Fruit fly (Drosophila melanogaster) whole organism, embryonic: ENCODE results near the gene CG2931.

Experiments used
- B-H2 ChIP-seq: fragments of 200-800 bp; sonication (Bioruptor generic); optimal IDR thresholded peaks from 2 replicates; lab custom pipeline; 2018; ENCODE audit warnings: missing biosample characterization, mild to moderate bottlenecking, missing genetic modification characterization
- Bgb ChIP-seq: fragments of 200-800 bp; sonication (Bioruptor generic); IDR thresholded peaks from 2 replicates; pipeline ENCODE4 v1.3.6; 2022; ENCODE audit warnings: missing biosample characterization, missing genetic modification characterization; ENCODE audit not compliant: partially characterized antibody
- CG10147 ChIP-seq: fragments of 200-800 bp; sonication (Bioruptor generic); optimal IDR thresholded peaks from 2 replicates; lab custom pipeline; 2019; ENCODE audit warnings: missing biosample characterization, mild to moderate bottlenecking, missing genetic modification characterization, moderate library complexity
- CG10209 ChIP-seq: fragments of 200-800 bp; sonication (Bioruptor generic); optimal IDR thresholded peaks from 3 replicates; lab custom pipeline; 2017; ENCODE audit warnings: missing biosample characterization, mild to moderate bottlenecking, missing genetic modification characterization, missing genetic modification reagents
- CG10565 ChIP-seq: fragments of 200-800 bp; sonication (Bioruptor generic); optimal IDR thresholded peaks from 3 replicates; lab custom pipeline; 2016; ENCODE audit warnings: missing biosample characterization, mild to moderate bottlenecking, missing genetic modification characterization
- CG10654 ChIP-seq: fragments of 200-800 bp; sonication (Bioruptor generic); optimal IDR thresholded peaks from 2 replicates; lab custom pipeline; 2016; ENCODE audit warnings: missing biosample characterization, missing genetic modification characterization
- CG11696 ChIP-seq: fragments of 200-800 bp; sonication (Bioruptor generic); IDR thresholded peaks from 2 replicates; pipeline ENCODE4 v1.3.6; 2022; ENCODE audit warnings: missing biosample characterization, missing genetic modification characterization
- CG12219 ChIP-seq: fragments of 200-800 bp; sonication (Bioruptor generic); optimal IDR thresholded peaks from 3 replicates; lab custom pipeline; 2018; ENCODE audit warnings: missing biosample characterization, mild to moderate bottlenecking, missing genetic modification characterization
- CG14667 ChIP-seq: fragments of 200-800 bp; sonication (Bioruptor generic); IDR thresholded peaks from 2 replicates; pipeline ENCODE4 v1.3.6; 2022; ENCODE audit warnings: missing biosample characterization, missing genetic modification characterization
- CG16863 ChIP-seq: fragments of 200-800 bp; sonication (Bioruptor generic); optimal IDR thresholded peaks from 3 replicates; lab custom pipeline; 2016; ENCODE audit warnings: missing biosample characterization, missing genetic modification characterization
- CG17359 ChIP-seq: fragments of 200-800 bp; sonication (Bioruptor generic); optimal IDR thresholded peaks from 3 replicates; lab custom pipeline; 2018; ENCODE audit warnings: missing biosample characterization, mild to moderate bottlenecking, missing genetic modification characterization, moderate library complexity
- CG17385 ChIP-seq: fragments of 200-800 bp; sonication (Bioruptor generic); optimal IDR thresholded peaks from 3 replicates; lab custom pipeline; 2018; ENCODE audit warnings: missing biosample characterization, mild to moderate bottlenecking, missing genetic modification characterization
- CG2129 ChIP-seq: fragments of 200-800 bp; sonication (Bioruptor generic); IDR thresholded peaks from 2 replicates; pipeline ENCODE4 v1.3.6; 2022; ENCODE audit warnings: missing biosample characterization, missing genetic modification characterization; ENCODE audit not compliant: partially characterized antibody
- CG2678 ChIP-seq: fragments of 200-800 bp; sonication (Bioruptor generic); optimal IDR thresholded peaks from 3 replicates; lab custom pipeline; 2019; ENCODE audit warnings: missing biosample characterization, mild to moderate bottlenecking, missing genetic modification characterization, moderate library complexity
- CG2712 ChIP-seq: fragments of 200-800 bp; optimal IDR thresholded peaks from 3 replicates; lab custom pipeline; 2019; ENCODE audit warnings: missing biosample characterization, mild to moderate bottlenecking, missing genetic modification characterization, moderate library complexity
- CG30431 ChIP-seq: fragments of 200-800 bp; sonication (Bioruptor generic); optimal IDR thresholded peaks from 2 replicates; lab custom pipeline; 2017; ENCODE audit warnings: missing biosample characterization, missing genetic modification characterization
- CG33557 ChIP-seq: fragments of 200-800 bp; sonication (Bioruptor generic); optimal IDR thresholded peaks from 2 replicates; lab custom pipeline; 2019; ENCODE audit warnings: missing biosample characterization, mild to moderate bottlenecking, missing genetic modification characterization, moderate library complexity
- CG42726 ChIP-seq: fragments of 200-800 bp; sonication (Bioruptor generic); IDR thresholded peaks from 2 replicates; pipeline ENCODE4 v1.3.6; 2022; ENCODE audit warnings: missing biosample characterization, missing genetic modification characterization; ENCODE audit not compliant: partially characterized antibody
- CG4730 ChIP-seq: fragments of 200-800 bp; sonication (Bioruptor generic); IDR thresholded peaks from 2 replicates; pipeline ENCODE4 v1.3.6; 2022; ENCODE audit warnings: missing biosample characterization, missing genetic modification characterization
- CG5953 ChIP-seq: fragments of 200-800 bp; sonication (Bioruptor generic); IDR thresholded peaks from 2 replicates; pipeline ENCODE4 v1.3.6; 2022; ENCODE audit warnings: missing biosample characterization, missing genetic modification characterization
- CG7987 ChIP-seq: fragments of 200-800 bp; sonication (Bioruptor generic); optimal IDR thresholded peaks from 2 replicates; lab custom pipeline; 2018; ENCODE audit warnings: missing biosample characterization, mild to moderate bottlenecking, missing genetic modification characterization, moderate library complexity
- CrebB ChIP-seq: fragments of 200-800 bp; sonication (Bioruptor generic); optimal IDR thresholded peaks from 3 replicates; lab custom pipeline; 2018; ENCODE audit warnings: missing biosample characterization, mild to moderate bottlenecking, missing genetic modification characterization
- D ChIP-seq, 2 experiments: fragments of 200-800 bp in 1 of 2; fragments of >200 bp in 1 of 2; sonication (Bioruptor generic) in 1 of 2; optimal IDR thresholded peaks; 2 replicates in 1 of 2; 3 replicates in 1 of 2; lab custom pipeline; 2017; ENCODE audit warnings: mild to moderate bottlenecking in 1 of 2, missing biosample characterization in 1 of 2, missing genetic modification characterization in 1 of 2, missing genetic modification reagents in 1 of 2
- Doc3 ChIP-seq: fragments of 200-800 bp; sonication (Bioruptor generic); IDR thresholded peaks from 3 replicates; pipeline ENCODE4 v1.3.6; 2022; ENCODE audit warnings: missing biosample characterization, missing genetic modification characterization; ENCODE audit not compliant: partially characterized antibody
- Fer3 ChIP-seq: fragments of 200-800 bp; sonication (Bioruptor generic); optimal IDR thresholded peaks from 2 replicates; lab custom pipeline; 2018; ENCODE audit warnings: missing biosample characterization, mild to moderate bottlenecking, missing genetic modification characterization, moderate library complexity
- Gsc ChIP-seq: fragments of 200-800 bp; sonication (Bioruptor generic); IDR thresholded peaks from 2 replicates; pipeline ENCODE4 v1.3.6; 2022; ENCODE audit warnings: missing biosample characterization, missing genetic modification characterization
- Hand ChIP-seq: fragments of 200-800 bp; sonication (Bioruptor generic); optimal IDR thresholded peaks from 2 replicates; lab custom pipeline; 2017; ENCODE audit warnings: mild to moderate bottlenecking, missing biosample characterization, missing genetic modification reagents, missing genetic modification characterization
- Hr39 ChIP-seq: fragments of >200 bp; optimal IDR thresholded peaks from 2 replicates; lab custom pipeline; 2017
- MBD-R2 ChIP-seq: fragments of 200-800 bp; sonication (Bioruptor generic); IDR thresholded peaks from 2 replicates; pipeline ENCODE4 v1.3.6; 2022; ENCODE audit warnings: missing biosample characterization, missing genetic modification characterization
- Neu2 ChIP-seq: fragments of 200-800 bp; sonication (Bioruptor generic); optimal IDR thresholded peaks from 3 replicates; lab custom pipeline; 2016; ENCODE audit warnings: missing biosample characterization, missing genetic modification characterization, borderline replicate concordance
- Nf-YC ChIP-seq: fragments of 200-800 bp; optimal IDR thresholded peaks from 3 replicates; lab custom pipeline; 2019; ENCODE audit warnings: missing biosample characterization, mild to moderate bottlenecking, missing genetic modification characterization, moderate library complexity
- Ptx1 ChIP-seq: fragments of 200-800 bp; sonication (Bioruptor generic); IDR thresholded peaks from 2 replicates; pipeline ENCODE4 v1.3.6; 2022; ENCODE audit warnings: missing biosample characterization, missing genetic modification characterization
- Sox100B ChIP-seq: fragments of 200-800 bp; sonication (Bioruptor generic); optimal IDR thresholded peaks from 3 replicates; lab custom pipeline; 2018; ENCODE audit warnings: missing biosample characterization, mild to moderate bottlenecking, missing genetic modification characterization
- Tbp ChIP-seq: fragments of >200 bp; optimal IDR thresholded peaks from 2 replicates; lab custom pipeline; 2018; ENCODE audit warnings: missing biosample characterization, missing genetic modification characterization
- Usf ChIP-seq: fragments of 200-800 bp; sonication (Bioruptor generic); optimal IDR thresholded peaks from 2 replicates; lab custom pipeline; 2017; ENCODE audit warnings: missing genotype, missing biosample characterization, missing genetic modification characterization
- cg ChIP-seq: fragments of 200-800 bp; sonication (Bioruptor generic); optimal IDR thresholded peaks from 3 replicates; lab custom pipeline; 2019; ENCODE audit warnings: missing biosample characterization, mild to moderate bottlenecking, missing genetic modification characterization, moderate library complexity
- danr ChIP-seq: fragments of 200-800 bp; sonication (Bioruptor generic); IDR thresholded peaks from 2 replicates; pipeline ENCODE4 v1.3.6; 2022; ENCODE audit warnings: missing biosample characterization, missing genetic modification characterization
- ems ChIP-seq: fragments of 200-800 bp; sonication (Bioruptor generic); optimal IDR thresholded peaks from 3 replicates; lab custom pipeline; 2016; ENCODE audit warnings: missing biosample characterization, missing genetic modification characterization
- eve ChIP-seq, 2 experiments: fragments of >200 bp; optimal IDR thresholded peaks; 2 replicates each; lab custom pipeline; 2017; ENCODE audit warnings: missing biosample characterization in 2 of 2, missing genetic modification characterization in 2 of 2
- gfzf ChIP-seq: fragments of 200-800 bp; sonication (Bioruptor generic); optimal IDR thresholded peaks from 2 replicates; lab custom pipeline; 2016; ENCODE audit warnings: missing biosample characterization, mild to moderate bottlenecking, missing genetic modification characterization, moderate library complexity
- jing ChIP-seq: fragments of 200-800 bp; sonication (Bioruptor generic); optimal IDR thresholded peaks from 2 replicates; lab custom pipeline; 2018; ENCODE audit warnings: missing biosample characterization, mild to moderate bottlenecking, missing genetic modification characterization
- lmd ChIP-seq: fragments of 200-800 bp; sonication (Bioruptor generic); IDR thresholded peaks from 2 replicates; pipeline ENCODE4 v1.3.6; 2022; ENCODE audit warnings: missing biosample characterization, missing genetic modification characterization
- lola ChIP-seq, 3 experiments: fragments of >200 bp in 2 of 3; fragments of 200-800 bp in 1 of 3; sonication (Bioruptor generic) in 1 of 3; optimal IDR thresholded peaks; 2 replicates each; lab custom pipeline; 2017 to 2019; ENCODE audit warnings: missing biosample characterization in 3 of 3, missing genetic modification characterization in 3 of 3, mild to moderate bottlenecking in 1 of 3, moderate library complexity in 1 of 3
- mld ChIP-seq: fragments of 200-800 bp; sonication (Bioruptor generic); IDR thresholded peaks from 3 replicates; pipeline ENCODE4 v1.3.6; 2022; ENCODE audit warnings: missing biosample characterization, missing genetic modification characterization; ENCODE audit not compliant: partially characterized antibody
- nmo ChIP-seq: fragments of 200-800 bp; sonication (Bioruptor generic); optimal IDR thresholded peaks from 2 replicates; lab custom pipeline; 2018; ENCODE audit warnings: missing biosample characterization, mild to moderate bottlenecking, missing genetic modification characterization, moderate library complexity
- p53 ChIP-seq: fragments of 200-800 bp; sonication (Bioruptor generic); optimal IDR thresholded peaks from 2 replicates; lab custom pipeline; 2016; ENCODE audit warnings: missing biosample characterization, missing genetic modification characterization
- pnt ChIP-seq: fragments of 200-800 bp; sonication (Bioruptor generic); optimal IDR thresholded peaks from 3 replicates; lab custom pipeline; 2016; ENCODE audit warnings: missing biosample characterization, missing genetic modification characterization
- ro ChIP-seq: fragments of 200-800 bp; sonication (Bioruptor generic); IDR thresholded peaks from 2 replicates; pipeline ENCODE4 v1.3.6; 2022; ENCODE audit warnings: missing biosample characterization, missing genetic modification characterization
- slbo ChIP-seq: fragments of 200-800 bp; sonication (Bioruptor generic); IDR thresholded peaks from 2 replicates; pipeline ENCODE4 v1.3.6; 2022; ENCODE audit warnings: missing biosample characterization, missing genetic modification characterization
- trem ChIP-seq: fragments of 200-800 bp; optimal IDR thresholded peaks from 3 replicates; lab custom pipeline; 2019; ENCODE audit warnings: missing biosample characterization, mild to moderate bottlenecking, missing genetic modification characterization, moderate library complexity
- vvl ChIP-seq: fragments of 200-800 bp; sonication (Bioruptor generic); IDR thresholded peaks from 2 replicates; pipeline ENCODE4 v1.3.6; 2022; ENCODE audit warnings: missing biosample characterization, missing genetic modification characterization

The CG2931 gene

DNA sequence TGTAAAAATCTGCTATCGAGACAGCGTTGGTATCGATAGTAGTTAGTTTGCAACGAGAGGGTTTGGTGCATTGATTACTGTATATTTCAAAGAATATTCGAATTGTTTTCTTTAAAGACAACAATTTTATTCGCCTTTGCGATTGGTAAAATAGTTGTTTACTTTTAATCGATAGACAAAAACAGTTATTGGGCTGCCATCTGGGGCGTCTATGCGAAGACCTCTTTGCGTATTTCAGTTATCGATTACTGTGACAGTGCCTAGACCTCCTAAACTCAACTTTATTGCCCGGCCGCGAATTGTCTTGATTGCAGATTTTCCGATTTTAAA, 44.7 kb upstream of the CG2931 start, which contains the start of gene Atu (continued):
- no peak for TF ChIP-seq CG4730 (GFP tag; lab: Robert Waterston, UW)
- TF ChIP-seq p53 (GFP tag; lab: Kevin White, UChicago) = no peak
- no peak for TF ChIP-seq CG30431 (GFP tag; lab: Kevin White, UChicago)
- TF ChIP-seq CG17385 (GFP tag; lab: Kevin White, UChicago) = no peak
- no peak for TF ChIP-seq CrebB (tag; lab: Kevin White, UChicago)
- TF ChIP-seq ems (GFP tag; lab: Kevin White, UChicago) = no peak
- TF ChIP-seq Fer3 (tag; lab: Kevin White, UChicago) = peak; percentile 29
- no peak for TF ChIP-seq CG5953 (GFP tag; lab: Robert Waterston, UW)
- TF ChIP-seq eve (GFP tag; optimal IDR thresholded peaks at IDR 0.05; lab: Kevin White, UChicago) = no peak
- TF ChIP-seq CG42726 (GFP tag; lab: Robert Waterston, UW) = no peak
- no peak for TF ChIP-seq CG14667 (GFP tag; lab: Robert Waterston, UW)
- peak; percentile 87 for TF ChIP-seq Bgb (GFP tag; lab: Robert Waterston, UW)
- TF ChIP-seq trem (tag; lab: Kevin White, UChicago) = peak; percentile 94
- TF ChIP-seq CG2678 (tag; lab: Kevin White, UChicago) = peak; percentile 38
- TF ChIP-seq jing (GFP tag; lab: Kevin White, UChicago) = no peak
- peak; percentile 87 for TF ChIP-seq cg
- TF ChIP-seq pnt (GFP tag; lab: Kevin White, UChicago) = no peak
- no peak for TF ChIP-seq CG10565 (GFP tag; lab: Kevin White, UChicago)
- no peak for TF ChIP-seq CG7987 (GFP tag; lab: Kevin White, UChicago)
- TF ChIP-seq CG10654 (GFP tag; lab: Kevin White, UChicago) = no peak
- TF ChIP-seq Usf (GFP tag; lab: Kevin White, UChicago) = no peak
- TF ChIP-seq CG10147 (GFP tag; lab: Kevin White, UChicago) = peak; percentile 38
- TF ChIP-seq D (optimal IDR thresholded peaks at IDR 0.05; lab: Kevin White, UChicago) = no peak
- no peak for TF ChIP-seq D (GFP tag; optimal IDR thresholded peaks at IDR 0.05; lab: Kevin White, UChicago)
- TF ChIP-seq slbo (GFP tag; lab: Robert Waterston, UW) = peak; percentile 49; the same call in 1 of the 2 replicates
- peak; percentile 42; the same call in 1 of the 3 replicates for TF ChIP-seq mld (GFP tag; lab: Robert Waterston, UW)
- TF ChIP-seq CG10209 (GFP tag; lab: Kevin White, UChicago) = no peak
- TF ChIP-seq Hr39 (lab: Kevin White, UChicago) = no peak
- peak; percentile 49 for TF ChIP-seq CG2712
- TF ChIP-seq CG12219 (GFP tag; lab: Kevin White, UChicago) = no peak
- TF ChIP-seq CG2129 (GFP tag; lab: Robert Waterston, UW) = peak; percentile 89
- no peak for TF ChIP-seq CG33557 (GFP tag; lab: Kevin White, UChicago)
- TF ChIP-seq CG17359 = peak; percentile 24
- no peak for TF ChIP-seq vvl (GFP tag; lab: Robert Waterston, UW)
- no peak for TF ChIP-seq danr (GFP tag; lab: Robert Waterston, UW)
- peak; percentile 76 for TF ChIP-seq nmo (GFP tag; lab: Kevin White, UChicago)
- TF ChIP-seq CG16863 = no peak
- TF ChIP-seq Gsc (GFP tag; lab: Robert Waterston, UW) = no peak
- peak; percentile 76 for TF ChIP-seq MBD-R2 (GFP tag; lab: Robert Waterston, UW)
- no peak for TF ChIP-seq Ptx1 (GFP tag; lab: Robert Waterston, UW)
- peak in 1 of 3 experiments; percentile 34 for TF ChIP-seq lola (GFP tag; optimal IDR thresholded peaks at IDR 0.05; lab: Kevin White, UChicago)
- TF ChIP-seq Neu2 (GFP tag; lab: Kevin White, UChicago) = no peak
- no peak for TF ChIP-seq Sox100B (GFP tag; lab: Kevin White, UChicago)
- TF ChIP-seq ro (GFP tag; lab: Robert Waterston, UW) = no peak
- TF ChIP-seq Tbp (GFP tag; lab: Kevin White, UChicago) = peak; percentile 26
- peak; percentile 92 for TF ChIP-seq Doc3
- TF ChIP-seq CG11696 = no peak
- peak; percentile 27 for TF ChIP-seq gfzf (GFP tag; lab: Kevin White, UChicago)
- TF ChIP-seq Nf-YC (tag; lab: Kevin White, UChicago) = peak; percentile 52
- TF ChIP-seq lmd (GFP tag; lab: Robert Waterston, UW) = no peak
- TF ChIP-seq Hand (GFP tag; lab: Kevin White, UChicago) = no peak
- TF ChIP-seq B-H2 (GFP tag; lab: Kevin White, UChicago) = peak; percentile 5
